Worm (Caenorhabditis elegans) whole organism, L4 larva: ENCODE results near the gene C56A3.5.

ENCODE experiments used
- R02D3.7 ChIP-seq: fragments of 150-350 bp; sonication (generic microtip); optimal IDR thresholded peaks from 3 replicates; lab custom pipeline; 2014; ENCODE audit warnings: missing biosample characterization, missing genetic modification characterization
- aly-2 ChIP-seq: sonication (generic microtip); optimal IDR thresholded peaks from 2 replicates; lab custom pipeline; 2018; ENCODE audit warnings: missing biosample characterization, missing genetic modification characterization
- attf-4 ChIP-seq: sonication (generic microtip); optimal IDR thresholded peaks from 3 replicates; lab custom pipeline; 2017; ENCODE audit warnings: missing biosample characterization, missing genetic modification characterization
- ceh-20 ChIP-seq: fragments of 200-800 bp; sonication (Bioruptor generic); IDR thresholded peaks from 2 replicates; pipeline ENCODE4 v1.3.6; 2022; ENCODE audit warnings: missing genetic modification reagents, missing genetic modification characterization, missing compliant biosample characterization
- ceh-32 ChIP-seq: sonication (generic microtip); optimal IDR thresholded peaks from 2 replicates; lab custom pipeline; 2016; ENCODE audit warnings: mild to moderate bottlenecking, missing genetic modification characterization, missing compliant biosample characterization; ENCODE audit not compliant: poor library complexity
- ces-1 ChIP-seq: fragments of 150-350 bp; sonication (generic microtip); optimal IDR thresholded peaks from 4 replicates; lab custom pipeline; 2014; ENCODE audit warnings: missing biosample characterization, missing genetic modification reagents, missing genetic modification characterization
- ctbp-1 ChIP-seq: fragments of 200-800 bp; sonication (Bioruptor generic); IDR thresholded peaks from 2 replicates; pipeline ENCODE4 v1.3.6; 2022; ENCODE audit warnings: missing genetic modification reagents, missing genetic modification characterization, missing compliant biosample characterization
- daf-16 ChIP-seq, 3 experiments: sonication (generic microtip); optimal IDR thresholded peaks; 2 replicates each; lab custom pipeline; 2016 to 2017; ENCODE audit warnings: missing genetic modification characterization in 3 of 3, missing genetic modification reagents in 3 of 3, mild to moderate bottlenecking in 2 of 3, missing compliant biosample characterization in 2 of 3, missing biosample characterization in 1 of 3, moderate library complexity in 1 of 3
- daf-8 ChIP-seq: fragments of 200-800 bp; sonication (Bioruptor generic); IDR thresholded peaks from 2 replicates; pipeline ENCODE4 v1.3.6; 2022; ENCODE audit warnings: missing genetic modification characterization, missing compliant biosample characterization
- dmd-6 ChIP-seq: fragments of 200-800 bp; sonication (Bioruptor generic); IDR thresholded peaks from 2 replicates; pipeline ENCODE4 v1.3.6; 2022; ENCODE audit warnings: missing genetic modification reagents, missing genetic modification characterization, missing compliant biosample characterization
- duxl-1 ChIP-seq: sonication (generic microtip); optimal IDR thresholded peaks from 2 replicates; lab custom pipeline; 2016; ENCODE audit warnings: mild to moderate bottlenecking, missing genetic modification characterization, moderate library complexity, missing compliant biosample characterization; ENCODE audit not compliant: poor library complexity
- dve-1 ChIP-seq: sonication (generic microtip); optimal IDR thresholded peaks from 2 replicates; lab custom pipeline; 2017; ENCODE audit warnings: antibody characterized with exemption, mild to moderate bottlenecking, missing genetic modification characterization, missing compliant biosample characterization; ENCODE audit not compliant: insufficient read depth
- fos-1 ChIP-seq: fragments of 150-350 bp; optimal IDR thresholded peaks from 2 replicates; lab custom pipeline; 2014; ENCODE audit warnings: missing biosample characterization, missing genetic modification characterization
- hif-1 ChIP-seq, 2 experiments: sonication (generic microtip); optimal IDR thresholded peaks; 2 replicates each; lab custom pipeline; 2016 to 2017; ENCODE audit warnings: missing compliant biosample characterization in 2 of 2, missing genetic modification characterization in 2 of 2, missing genetic modification reagents in 2 of 2, missing genotype in 2 of 2, mild to moderate bottlenecking in 1 of 2
- hlh-11 ChIP-seq: fragments of 200-800 bp; sonication (Bioruptor generic); optimal IDR thresholded peaks from 2 replicates; lab custom pipeline; 2018; ENCODE audit warnings: mild to moderate bottlenecking, missing genetic modification characterization, missing compliant biosample characterization
- lin-15B ChIP-seq: fragments of 150-350 bp; sonication (generic microtip); optimal IDR thresholded peaks from 3 replicates; lab custom pipeline; 2014; ENCODE audit warnings: missing biosample characterization, missing genetic modification characterization
- lsy-2 ChIP-seq, 2 experiments: fragments of 150-350 bp in 1 of 2; sonication (generic microtip) in 1 of 2; optimal IDR thresholded peaks; 2 replicates each; lab custom pipeline; 2014 to 2017; ENCODE audit warnings: missing biosample characterization in 2 of 2, missing genetic modification characterization in 2 of 2
- mep-1 ChIP-seq: fragments of 150-350 bp; sonication (generic microtip); optimal IDR thresholded peaks from 3 replicates; lab custom pipeline; 2014; ENCODE audit warnings: missing biosample characterization, missing genetic modification characterization
- mes-2 ChIP-seq: sonication (generic microtip); optimal IDR thresholded peaks from 2 replicates; lab custom pipeline; 2016; ENCODE audit warnings: missing genotype, mild to moderate bottlenecking, missing genetic modification characterization, missing compliant biosample characterization; ENCODE audit not compliant: poor library complexity, severe bottlenecking
- mxl-3 ChIP-seq: fragments of 200-800 bp; sonication (Bioruptor generic); optimal IDR thresholded peaks from 2 replicates; lab custom pipeline; 2018; ENCODE audit warnings: mild to moderate bottlenecking, missing genetic modification characterization, missing compliant biosample characterization
- nhr-11 ChIP-seq: fragments of 150-350 bp; optimal IDR thresholded peaks from 2 replicates; lab custom pipeline; 2014; ENCODE audit warnings: missing biosample characterization, missing genetic modification characterization
- nhr-111 ChIP-seq: fragments of 200-800 bp; sonication (Bioruptor generic); optimal IDR thresholded peaks from 2 replicates; lab custom pipeline; 2018; ENCODE audit warnings: mild to moderate bottlenecking, missing genetic modification characterization, missing compliant biosample characterization
- nhr-25 ChIP-seq: sonication (generic microtip); optimal IDR thresholded peaks from 2 replicates; lab custom pipeline; 2017; ENCODE audit warnings: missing genetic modification characterization, mild to moderate bottlenecking, missing compliant biosample characterization, antibody characterized with exemption, moderate library complexity, borderline replicate concordance; ENCODE audit not compliant: insufficient read depth
- nhr-28 ChIP-seq: fragments of 150-350 bp; optimal IDR thresholded peaks from 2 replicates; lab custom pipeline; 2014; ENCODE audit warnings: missing biosample characterization, missing genetic modification characterization
- nhr-6 ChIP-seq: fragments of 150-350 bp; optimal IDR thresholded peaks from 2 replicates; lab custom pipeline; 2014; ENCODE audit warnings: missing biosample characterization, missing genetic modification characterization
- pha-4 ChIP-seq, 2 experiments: fragments of 150-350 bp in 1 of 2; fragments of 200-800 bp in 1 of 2; sonication (Bioruptor generic) in 1 of 2; IDR thresholded peaks in 1 of 2; optimal IDR thresholded peaks in 1 of 2; 2 replicates each; pipeline versions ENCODE4 v1.3.6 to Lab custom; 2014 to 2022; ENCODE audit warnings: missing genetic modification characterization in 2 of 2, missing genetic modification reagents in 2 of 2, missing biosample characterization in 1 of 2, missing compliant biosample characterization in 1 of 2
- php-3 ChIP-seq: fragments of 200-800 bp; sonication (Bioruptor generic); IDR thresholded peaks from 2 replicates; pipeline ENCODE4 v1.3.6; 2022; ENCODE audit warnings: missing genetic modification reagents, missing genetic modification characterization, missing compliant biosample characterization
- pqm-1 ChIP-seq: sonication (generic microtip); optimal IDR thresholded peaks from 2 replicates; lab custom pipeline; 2017; ENCODE audit warnings: missing biosample characterization, missing genetic modification characterization
- skn-1 ChIP-seq: fragments of 150-350 bp; optimal IDR thresholded peaks from 2 replicates; lab custom pipeline; 2014; ENCODE audit warnings: missing biosample characterization, missing genetic modification characterization
- snpc-4 ChIP-seq: fragments of 150-350 bp; optimal IDR thresholded peaks from 2 replicates; lab custom pipeline; 2014; ENCODE audit warnings: missing biosample characterization, missing genetic modification characterization
- spr-1 ChIP-seq: sonication (generic microtip); optimal IDR thresholded peaks from 2 replicates; lab custom pipeline; 2016; ENCODE audit warnings: mild to moderate bottlenecking, missing genetic modification characterization, missing compliant biosample characterization
- tra-1 ChIP-seq: fragments of 200-800 bp; sonication (Bioruptor generic); IDR thresholded peaks from 2 replicates; pipeline ENCODE4 v1.3.6; 2022; ENCODE audit warnings: missing genetic modification reagents, missing genetic modification characterization, missing compliant biosample characterization
- unc-62 ChIP-seq, 3 experiments: fragments of 150-350 bp in 1 of 3; sonication (generic microtip); optimal IDR thresholded peaks in 2 of 3; peaks in 1 of 3; 1 replicate in 1 of 3; 2 replicates in 2 of 3; lab custom pipeline; 2014 to 2017; ENCODE audit warnings: missing biosample characterization in 3 of 3, missing genetic modification characterization in 3 of 3, missing genetic modification reagents in 3 of 3, missing genotype in 1 of 3
- zfp-3 ChIP-seq: fragments of 200-800 bp; sonication (Bioruptor generic); conservative IDR thresholded peaks from 2 replicates; pipeline ENCODE4 v1.3.6; 2022; ENCODE audit warnings: missing genetic modification reagents, missing genetic modification characterization, missing compliant biosample characterization

Gene C56A3.5

DNA sequence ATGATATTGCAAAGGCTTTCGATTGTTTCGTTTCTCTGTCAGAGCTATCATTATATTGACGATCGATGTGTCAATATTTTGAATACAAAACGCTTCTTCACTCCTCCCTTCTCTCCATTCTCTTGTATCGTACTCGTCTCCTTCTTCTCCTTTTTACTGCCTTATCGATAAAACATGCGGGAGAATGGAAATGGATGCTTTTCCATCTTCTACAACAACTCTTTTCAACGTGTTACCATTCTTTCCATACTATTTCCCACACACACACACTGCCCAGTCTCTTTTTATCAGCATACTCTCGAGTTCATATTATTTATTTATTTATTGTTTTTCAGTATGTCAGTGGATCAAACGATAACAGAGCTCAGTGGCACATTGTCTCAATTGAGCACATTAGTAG is 26.9 kb downstream of the C56A3.5 start, which contains the start of gene C50B8.6:
Gene C50B8.6 (plus strand): TSS at position 336 of the 400 bp plus-strand sequence.
- TF ChIP-seq unc-62 (GFP tag; optimal IDR thresholded peaks at IDR 0.05 in 1 of 2; lab: Kevin White, UChicago) (peak in 1 of 2 experiments; percentile 64), unc-62 (tag; optimal IDR thresholded peaks at IDR 0.05; lab: Kevin White, UChicago) (no peak), pqm-1 (tag; lab: Kevin White, UChicago) (peak; percentile 91), hlh-11 (peak; percentile 36), pha-4 (GFP tag; IDR thresholded peaks at IDR 0.05; lab: Robert Waterston, UW) (no peak), pha-4 (tag; optimal IDR thresholded peaks at IDR 0.05; lab: Kevin White, UChicago) (no peak), dmd-6 (GFP tag; lab: Robert Waterston, UW) (peak; percentile 41; the same call in 1 of the 2 replicates), daf-16 (GFP tag; optimal IDR thresholded peaks at IDR 0.05; lab: Kevin White, UChicago) (no peak), daf-16 (tag; optimal IDR thresholded peaks at IDR 0.05; lab: Kevin White, UChicago) (peak; percentile 77), hif-1 (tag; optimal IDR thresholded peaks at IDR 0.05; lab: Kevin White, UChicago) (no peak), snpc-4 (tag; lab: Kevin White, UChicago) (no peak), ces-1 (no peak), tra-1 (GFP tag; lab: Robert Waterston, UW) (no peak), mxl-3 (GFP tag; lab: Kevin White, UChicago) (peak; percentile 26), dve-1 (peak; percentile 34), aly-2 (tag; lab: Kevin White, UChicago) (no peak), nhr-28 (peak; percentile 50)

DNA sequence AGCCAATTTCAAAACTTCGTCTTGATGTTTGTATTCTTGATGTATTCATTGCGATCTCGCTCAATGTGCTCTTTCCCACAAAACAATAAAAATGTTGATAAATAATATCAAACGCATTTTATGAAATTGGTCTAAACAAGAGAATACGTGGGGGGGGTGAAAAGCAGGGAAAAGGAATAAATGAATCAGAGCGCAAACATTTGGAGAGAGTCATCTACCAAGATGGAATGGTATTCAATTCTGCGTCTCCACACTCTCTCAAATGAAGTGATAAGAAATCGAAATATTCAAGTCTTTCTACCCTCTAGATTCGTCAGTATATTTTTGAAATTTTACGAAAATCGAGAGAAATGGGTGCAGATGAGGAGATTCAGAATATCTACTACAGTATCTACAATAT is 28.9 kb downstream of the C56A3.5 start, which contains the start of gene C50B8.5:
Gene C50B8.5 (plus strand): TSS at position 273 of the 400 bp plus-strand sequence.
- peak; percentile 63 for TF ChIP-seq pqm-1 (tag; lab: Kevin White, UChicago)
- no peak for TF ChIP-seq daf-16 (GFP tag; optimal IDR thresholded peaks at IDR 0.05; lab: Kevin White, UChicago)
- peak; percentile 70 for TF ChIP-seq daf-16 (tag; optimal IDR thresholded peaks at IDR 0.05; lab: Kevin White, UChicago)
- peak in 1 of 2 experiments; percentile 85 for TF ChIP-seq unc-62 (GFP tag; optimal IDR thresholded peaks at IDR 0.05 in 1 of 2; lab: Kevin White, UChicago)
- TF ChIP-seq unc-62 (tag; optimal IDR thresholded peaks at IDR 0.05; lab: Kevin White, UChicago) = no peak
- TF ChIP-seq mep-1 = peak; percentile 8
- TF ChIP-seq R02D3.7 = no peak
- TF ChIP-seq dmd-6 (GFP tag; lab: Robert Waterston, UW) = peak; percentile 8; the same call in 1 of the 2 replicates
- TF ChIP-seq nhr-6 (tag; lab: Kevin White, UChicago) = peak; percentile 88
- no peak for TF ChIP-seq skn-1 (tag; lab: Kevin White, UChicago)
- peak; percentile 53 for TF ChIP-seq mes-2 (tag; lab: Kevin White, UChicago)
- peak; percentile 0 for TF ChIP-seq duxl-1 (tag; lab: Kevin White, UChicago)
- peak; percentile 65 for TF ChIP-seq dve-1
- TF ChIP-seq attf-4 (tag; lab: Kevin White, UChicago) = no peak

DNA sequence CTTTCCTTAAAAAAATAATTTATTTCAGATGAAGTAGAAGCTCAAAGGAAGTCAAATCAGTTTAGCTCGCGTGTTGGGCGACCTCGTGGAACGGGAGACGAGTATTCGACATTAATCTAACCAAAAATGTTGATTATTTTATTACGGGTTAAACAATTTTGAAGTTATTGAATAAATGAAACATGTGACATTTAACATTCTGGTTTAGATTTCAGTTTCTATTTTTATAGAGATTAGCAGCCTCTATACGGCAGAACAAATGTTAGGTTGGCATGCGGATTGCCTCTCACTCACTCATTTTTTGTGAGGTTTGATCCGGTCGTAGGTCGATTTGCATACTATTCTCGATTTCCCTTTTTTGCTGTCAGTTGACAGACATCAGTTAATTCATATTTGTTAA is 32.7 kb downstream of the C56A3.5 start, which contains the start of gene F53F4.1:
Gene F53F4.1 (plus strand): TSS at position 301 of the 400 bp plus-strand sequence.
- TF ChIP-seq ceh-32 (tag; lab: Kevin White, UChicago) (no peak), daf-16 (GFP tag; optimal IDR thresholded peaks at IDR 0.05; lab: Kevin White, UChicago) (no peak), daf-16 (tag; optimal IDR thresholded peaks at IDR 0.05; lab: Kevin White, UChicago) (no peak), lin-15B (no peak), fos-1 (tag; lab: Kevin White, UChicago) (no peak), php-3 (GFP tag; lab: Robert Waterston, UW) (no peak), spr-1 (tag; lab: Kevin White, UChicago) (no peak), nhr-111 (GFP tag; lab: Kevin White, UChicago) (no peak), nhr-11 (no peak), unc-62 (GFP tag; optimal IDR thresholded peaks at IDR 0.05 in 1 of 2; lab: Kevin White, UChicago) (no peak), unc-62 (tag; optimal IDR thresholded peaks at IDR 0.05; lab: Kevin White, UChicago) (no peak), ceh-20 (GFP tag; lab: Robert Waterston, UW) (no peak), zfp-3 (GFP tag; lab: Robert Waterston, UW) (no peak), mep-1 (no peak), nhr-25 (no peak), ctbp-1 (GFP tag; lab: Robert Waterston, UW) (no peak), daf-8 (no peak), lsy-2 (tag; optimal IDR thresholded peaks at IDR 0.05; lab: Kevin White, UChicago) (no peak), pha-4 (GFP tag; IDR thresholded peaks at IDR 0.05; lab: Robert Waterston, UW) (no peak), pha-4 (tag; optimal IDR thresholded peaks at IDR 0.05; lab: Kevin White, UChicago) (no peak)
